Worm (Caenorhabditis elegans): ENCODE data around the gene T13F3.4.
A peak's percentile ranks its signal among the peaks of the same experiment; 100 is the strongest.

The T13F3.4 gene

DNA sequence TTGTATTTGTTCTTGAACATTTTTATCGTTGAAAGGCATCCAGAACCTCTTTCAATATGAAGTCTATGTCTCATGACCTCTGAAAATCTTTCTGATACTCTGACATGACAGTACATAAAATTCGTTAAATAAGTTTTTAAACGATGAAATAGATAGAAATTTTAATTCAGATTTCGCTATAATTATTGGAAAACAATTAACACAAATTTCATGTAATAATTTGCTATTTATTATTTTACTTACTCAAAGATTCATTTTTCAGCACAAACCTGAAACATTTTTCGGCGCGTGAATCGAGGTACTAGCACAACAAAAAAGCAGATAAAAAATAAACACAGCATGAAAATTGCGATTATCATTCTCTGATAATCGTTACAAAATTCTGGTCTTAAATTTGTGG lies at the start of gene T13F3.4:
T13F3.4 (minus strand) TSS at position 101 of the 400 bp plus-strand sequence.
- no peak for TF ChIP-seq sma-3 (GFP tag; optimal IDR thresholded peaks at IDR 0.05)
- TF ChIP-seq snpc-4 (tag; optimal IDR thresholded peaks at IDR 0.05), result no peak
- no peak for TF ChIP-seq lin-11 (tag; optimal IDR thresholded peaks at IDR 0.05)
- no peak for TF ChIP-seq lsy-2 (tag; optimal IDR thresholded peaks at IDR 0.05)
- no peak for TF ChIP-seq crh-2 (tag; optimal IDR thresholded peaks at IDR 0.05)
- no peak for TF ChIP-seq ceh-16 (tag; optimal IDR thresholded peaks at IDR 0.05)
- TF ChIP-seq lin-39 (tag; optimal IDR thresholded peaks at IDR 0.05), result no peak
- TF ChIP-seq nhr-23 (tag; optimal IDR thresholded peaks at IDR 0.05), result no peak
- TF ChIP-seq fos-1 (tag; optimal IDR thresholded peaks at IDR 0.05), result no peak
- no peak for TF ChIP-seq ZK546.5 (tag; optimal IDR thresholded peaks at IDR 0.05)
- no peak for TF ChIP-seq nhr-237 (tag; optimal IDR thresholded peaks at IDR 0.05)
- no peak for TF ChIP-seq ztf-1 (GFP tag; conservative IDR thresholded peaks at IDR 0.05)
- no peak for TF ChIP-seq unc-55 (GFP tag; optimal IDR thresholded peaks at IDR 0.05)

DNA sequence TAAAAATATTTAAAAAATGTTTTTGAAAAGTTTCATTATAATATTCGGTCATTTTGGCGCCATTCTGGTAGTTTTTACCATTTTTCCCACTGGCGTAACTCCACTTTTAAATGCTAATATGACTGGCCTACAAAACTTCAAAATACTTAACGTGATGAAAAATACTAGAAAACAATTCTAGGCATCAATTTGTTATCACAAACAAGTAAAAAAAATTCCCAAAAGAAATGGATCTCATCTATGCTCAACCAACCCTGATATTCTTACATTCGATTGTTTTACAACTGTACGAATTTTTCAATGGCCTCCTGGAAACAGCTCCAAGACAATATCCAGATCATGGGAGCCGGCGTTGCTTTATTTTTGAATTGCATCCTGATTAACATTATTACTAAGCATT lies 48.6 kb upstream of the T13F3.4 start, which contains the start of gene str-214:
str-214 (plus strand) TSS at position 301 of the 400 bp plus-strand sequence.
- TF ChIP-seq nhr-23 (tag; optimal IDR thresholded peaks at IDR 0.05) (no peak), blmp-1 (tag; optimal IDR thresholded peaks at IDR 0.05; ENCODE audit: insufficient read depth) (no peak), nhr-21 (tag; optimal IDR thresholded peaks at IDR 0.05) (no peak), sem-4 (tag; optimal IDR thresholded peaks at IDR 0.05) (no peak)

DNA sequence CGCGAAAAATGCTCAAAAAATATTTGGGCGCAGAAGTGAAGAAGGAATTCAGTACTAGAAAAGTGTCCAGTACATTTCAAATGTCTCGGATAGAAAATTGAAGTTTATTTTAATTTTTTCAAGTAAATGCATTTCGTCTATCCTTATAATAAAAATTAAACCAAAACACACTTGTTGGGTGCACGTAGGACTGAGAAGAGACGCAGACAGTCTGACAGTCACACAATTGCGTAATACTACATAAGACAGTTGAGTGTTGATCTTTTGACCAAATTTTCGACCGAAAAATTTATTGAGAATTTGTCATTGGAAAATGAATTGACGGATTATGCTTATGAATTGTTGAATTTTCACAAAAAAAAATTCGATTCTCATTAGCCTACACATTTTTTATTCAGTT lies 43.1 kb upstream of the T13F3.4 start, which contains the start of gene oac-7:
oac-7 (plus strand) TSS at position 283 of the 400 bp plus-strand sequence.
- peak; percentile 74 for TF ChIP-seq nhr-129 (tag; optimal IDR thresholded peaks at IDR 0.05)
- peak; percentile 43 for TF ChIP-seq fos-1 (tag; optimal IDR thresholded peaks at IDR 0.05)
- no peak for TF ChIP-seq nhr-237 (tag; optimal IDR thresholded peaks at IDR 0.05)
- peak; percentile 73 for TF ChIP-seq sma-9 (GFP tag; optimal IDR thresholded peaks at IDR 0.05)
- no peak for TF ChIP-seq sma-9 (tag; optimal IDR thresholded peaks at IDR 0.05)
- no peak for TF ChIP-seq unc-62 (GFP tag; optimal IDR thresholded peaks at IDR 0.05)

DNA sequence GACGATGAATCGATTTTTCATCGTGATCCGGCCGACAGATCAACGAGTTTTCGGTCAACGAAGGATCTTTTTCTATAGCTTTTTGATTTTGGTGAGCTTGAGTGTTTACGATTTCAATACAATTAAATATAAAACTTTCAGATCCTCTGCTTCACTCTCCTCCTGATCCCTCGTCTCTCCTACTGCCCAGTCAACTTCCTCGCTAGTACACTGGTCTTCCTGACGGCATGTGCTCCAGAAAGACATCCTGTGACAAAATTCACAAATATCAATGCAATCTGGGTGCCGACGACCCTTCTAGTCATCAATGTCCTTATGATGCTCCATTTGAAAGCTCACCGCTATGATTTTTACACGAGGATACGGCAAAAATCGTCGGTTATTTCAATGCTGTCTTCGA lies 41.9 kb upstream of the T13F3.4 start:
- TF ChIP-seq ztf-11 (tag; optimal IDR thresholded peaks at IDR 0.05), result no peak
- TF ChIP-seq ceh-16 (tag; optimal IDR thresholded peaks at IDR 0.05), result no peak
- TF ChIP-seq F13H6.1 (tag; optimal IDR thresholded peaks at IDR 0.05), result no peak
- TF ChIP-seq ama-1 (optimal IDR thresholded peaks at IDR 0.05), result no peak
- no peak for TF ChIP-seq nhr-25 (tag; optimal IDR thresholded peaks at IDR 0.05)
- TF ChIP-seq lsy-2 (tag; optimal IDR thresholded peaks at IDR 0.05), result no peak
- no peak for TF ChIP-seq mab-5 (tag; optimal IDR thresholded peaks at IDR 0.05)
- TF ChIP-seq crh-2 (tag; optimal IDR thresholded peaks at IDR 0.05), result no peak
- TF ChIP-seq gmeb-1 (tag; optimal IDR thresholded peaks at IDR 0.05), result no peak
- TF ChIP-seq nhr-6 (tag; optimal IDR thresholded peaks at IDR 0.05), result no peak
- TF ChIP-seq sma-3 (GFP tag; optimal IDR thresholded peaks at IDR 0.05), result no peak
- no peak for TF ChIP-seq aly-2 (tag; optimal IDR thresholded peaks at IDR 0.05)
- TF ChIP-seq lin-13 (GFP tag; optimal IDR thresholded peaks at IDR 0.05), result no peak

DNA sequence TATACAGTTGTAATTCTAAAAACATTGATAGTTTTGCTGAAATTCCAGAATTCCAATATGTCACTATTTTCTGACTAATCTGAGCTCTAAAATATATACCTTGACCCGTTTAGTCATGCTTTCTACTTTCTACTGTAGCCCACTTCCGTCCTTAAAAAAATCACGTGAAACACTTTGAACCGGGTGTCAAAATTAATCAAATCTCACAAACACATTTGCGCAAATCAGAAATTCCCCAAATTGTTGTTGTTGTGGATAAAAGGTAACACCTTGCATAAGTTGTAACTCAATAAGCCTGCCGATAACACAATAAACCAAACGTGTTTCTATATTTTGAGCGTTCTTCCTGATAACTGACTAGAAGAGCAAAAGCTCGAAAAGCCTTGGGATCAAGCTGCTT lies 40.8 kb upstream of the T13F3.4 start, which contains the start of gene srxa-7:
srxa-7 (plus strand) TSS at position 301 of the 400 bp plus-strand sequence.
- TF ChIP-seq dmd-4 (tag; optimal IDR thresholded peaks at IDR 0.05) (no peak), unc-39 (tag; optimal IDR thresholded peaks at IDR 0.05) (no peak), ZK546.5 (tag; optimal IDR thresholded peaks at IDR 0.05) (no peak), nhr-12 (tag; optimal IDR thresholded peaks at IDR 0.05) (no peak), nhr-10 (tag; optimal IDR thresholded peaks at IDR 0.05) (no peak), egl-27 (tag; optimal IDR thresholded peaks at IDR 0.05) (no peak), ztf-1 (GFP tag; conservative IDR thresholded peaks at IDR 0.05) (no peak)

DNA sequence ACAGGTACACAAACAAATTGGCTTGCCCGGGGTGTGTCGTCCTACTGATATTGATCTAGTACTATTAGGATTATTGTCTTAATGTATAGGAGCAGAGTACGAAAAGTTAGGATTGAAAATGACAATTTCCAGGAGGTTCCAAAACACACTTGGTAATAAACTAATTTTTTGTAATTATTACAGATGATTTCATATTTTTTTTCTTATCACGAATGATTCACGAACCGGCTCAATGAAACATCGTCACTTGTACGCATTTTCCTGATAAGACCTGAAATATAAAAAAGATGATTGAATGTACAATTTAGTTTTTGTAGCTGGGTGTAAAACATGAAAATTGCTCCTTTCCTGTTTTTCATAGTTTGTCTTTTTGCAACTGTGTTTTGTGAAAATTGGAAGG lies 36.0 kb upstream of the T13F3.4 start, which contains the start of the genes C31A11.13 and oac-6:
C31A11.13 (minus strand) TSS at position 113 of the 400 bp plus-strand sequence.
oac-6 (plus strand) TSS at position 279 of the 400 bp plus-strand sequence.
- TF ChIP-seq lsy-2 (tag; optimal IDR thresholded peaks at IDR 0.05) (no peak), fos-1 (tag; optimal IDR thresholded peaks at IDR 0.05) (peak; percentile 71), ama-1 (optimal IDR thresholded peaks at IDR 0.05) (no peak)

Measured in whole organism, L2 larva.